Worm (Caenorhabditis elegans) whole organism, mixed stage, embryonic: Measurements from ENCODE around the gene mdt-29.

Source experiments
- bed-3 ChIP-seq: fragments of 200-800 bp; sonication (Bioruptor generic); optimal IDR thresholded peaks from 3 replicates; lab custom pipeline; 2018; ENCODE audit warnings: mild to moderate bottlenecking, missing genetic modification characterization, moderate library complexity, missing compliant biosample characterization
- ceh-83 ChIP-seq: fragments of 200-800 bp; sonication (Bioruptor generic); optimal IDR thresholded peaks from 2 replicates; lab custom pipeline; 2018; ENCODE audit warnings: mild to moderate bottlenecking, missing genetic modification characterization, missing compliant biosample characterization
- drap-1 ChIP-seq: fragments of 200-800 bp; sonication (Bioruptor generic); optimal IDR thresholded peaks from 3 replicates; lab custom pipeline; 2018; ENCODE audit warnings: mild to moderate bottlenecking, missing genetic modification characterization, missing compliant biosample characterization
- elt-1 ChIP-seq: sonication (generic microtip); optimal IDR thresholded peaks from 2 replicates; lab custom pipeline; 2017; ENCODE audit warnings: missing genetic modification characterization, mild to moderate bottlenecking, missing compliant biosample characterization, antibody characterized with exemption, moderate library complexity, borderline replicate concordance; ENCODE audit not compliant: insufficient read depth
- lin-32 ChIP-seq: fragments of 200-800 bp; sonication (Bioruptor generic); optimal IDR thresholded peaks from 2 replicates; lab custom pipeline; 2018; ENCODE audit warnings: mild to moderate bottlenecking, missing genetic modification characterization, missing compliant biosample characterization
- lsy-2 ChIP-seq: fragments of 150-350 bp; optimal IDR thresholded peaks from 2 replicates; lab custom pipeline; 2014; ENCODE audit warnings: missing biosample characterization, missing genetic modification characterization
- nhr-12 ChIP-seq: fragments of 150-350 bp; optimal IDR thresholded peaks from 2 replicates; lab custom pipeline; 2014; ENCODE audit warnings: missing biosample characterization, missing genetic modification characterization
- nhr-76 ChIP-seq: sonication (generic microtip); optimal IDR thresholded peaks from 2 replicates; lab custom pipeline; 2017; ENCODE audit warnings: missing biosample characterization, missing genetic modification characterization
- pha-4 ChIP-seq: fragments of 150-350 bp; optimal IDR thresholded peaks from 2 replicates; lab custom pipeline; 2018; ENCODE audit warnings: missing biosample characterization, missing genetic modification reagents, missing genetic modification characterization
- sem-2 ChIP-seq: fragments of 200-800 bp; sonication (Bioruptor generic); optimal IDR thresholded peaks from 2 replicates; lab custom pipeline; 2018; ENCODE audit warnings: mild to moderate bottlenecking, missing genetic modification characterization, missing compliant biosample characterization
- snpc-4 ChIP-seq: fragments of 150-350 bp; optimal IDR thresholded peaks from 2 replicates; lab custom pipeline; 2014; ENCODE audit warnings: missing biosample characterization, missing genetic modification characterization
- unc-62 ChIP-seq: fragments of 150-350 bp; optimal IDR thresholded peaks from 2 replicates; lab custom pipeline; 2014; ENCODE audit warnings: missing biosample characterization, missing genetic modification reagents, missing genetic modification characterization
- ztf-11 ChIP-seq: fragments of 150-350 bp; optimal IDR thresholded peaks from 2 replicates; lab custom pipeline; 2014; ENCODE audit warnings: missing biosample characterization, missing genetic modification characterization

DNA sequence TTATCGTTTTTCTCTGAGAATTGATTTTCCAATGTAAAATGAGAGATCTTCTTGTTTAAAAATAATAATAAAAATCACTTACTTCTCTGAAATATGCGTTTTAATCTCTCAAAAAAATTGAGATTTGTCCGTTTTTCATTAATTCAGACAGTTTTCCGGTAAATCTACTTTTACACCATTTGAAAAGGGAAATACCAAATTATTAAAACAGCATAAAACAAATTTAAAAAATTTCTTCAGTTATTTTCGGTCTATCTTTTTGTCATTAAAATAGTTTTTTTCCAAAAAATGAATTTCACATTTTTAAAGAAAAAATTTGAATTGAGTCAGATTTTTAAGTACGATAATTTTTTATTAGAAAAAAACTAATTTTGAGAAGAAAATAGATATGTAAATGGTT, 5.8 kb downstream of the mdt-29 start:
- no peak for TF ChIP-seq snpc-4 (tag; lab: Kevin White, UChicago)
- TF ChIP-seq bed-3 (GFP tag; lab: Kevin White, UChicago): no peak
- no peak for TF ChIP-seq elt-1 (tag; lab: Kevin White, UChicago)
- no peak for TF ChIP-seq drap-1
- TF ChIP-seq lsy-2 (tag; lab: Kevin White, UChicago): no peak
- TF ChIP-seq nhr-76 (tag; lab: Kevin White, UChicago): no peak
- TF ChIP-seq sem-2 (GFP tag; lab: Kevin White, UChicago): no peak
- no peak for TF ChIP-seq ceh-83 (GFP tag; lab: Kevin White, UChicago)
- TF ChIP-seq pha-4 (tag; lab: Kevin White, UChicago): no peak
- no peak for TF ChIP-seq ztf-11 (tag; lab: Kevin White, UChicago)
- no peak for TF ChIP-seq unc-62 (GFP tag; lab: Kevin White, UChicago)
- no peak for TF ChIP-seq nhr-12 (tag; lab: Kevin White, UChicago)
- TF ChIP-seq lin-32 (GFP tag; lab: Kevin White, UChicago): no peak
